Worm (Caenorhabditis elegans): ENCODE data around the gene fbxb-78.

DNA sequence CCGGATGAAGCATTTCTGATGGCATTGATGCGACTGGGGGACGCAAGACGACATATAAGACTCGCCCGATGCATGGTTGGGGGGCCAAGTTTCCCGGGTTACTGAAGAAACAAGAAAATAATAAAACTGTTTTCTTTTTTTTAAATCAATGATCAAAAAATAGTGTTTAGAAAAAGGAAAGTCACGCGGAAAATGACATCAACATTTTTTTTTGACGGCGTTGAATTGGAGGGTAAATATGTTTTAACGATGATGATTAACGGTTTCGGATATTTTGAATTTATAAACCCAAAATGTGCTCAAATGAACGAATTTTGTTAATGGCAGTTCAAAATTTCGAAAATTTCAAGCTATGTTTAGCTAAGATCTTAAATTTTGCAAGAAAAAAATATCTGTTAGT, 33.4 kb upstream of the fbxb-78 start, which contains the start of gene ogdh-1:
- TF ChIP-seq ama-1 (optimal IDR thresholded peaks at IDR 0.05): no peak
- no peak for TF ChIP-seq tra-4 (tag; optimal IDR thresholded peaks at IDR 0.05)
- TF ChIP-seq flt-1 (GFP tag; IDR thresholded peaks at IDR 0.05): no peak
- TF ChIP-seq hmbx-1 (tag; optimal IDR thresholded peaks at IDR 0.05): no peak
- TF ChIP-seq pes-1 (GFP tag; IDR thresholded peaks at IDR 0.05): no peak
- no peak for TF ChIP-seq tbx-11 (GFP tag; IDR thresholded peaks at IDR 0.05)
- TF ChIP-seq hmg-4 (GFP tag; optimal IDR thresholded peaks at IDR 0.05): no peak
- TF ChIP-seq F13C5.2 (tag; optimal IDR thresholded peaks at IDR 0.05): no peak
- TF ChIP-seq sea-1 (GFP tag; conservative IDR thresholded peaks at IDR 0.05): no peak
- TF ChIP-seq B0310.2 (tag; optimal IDR thresholded peaks at IDR 0.05): no peak
